Worm (Caenorhabditis elegans): ENCODE data around the gene clec-67.

clec-67 gene

DNA sequence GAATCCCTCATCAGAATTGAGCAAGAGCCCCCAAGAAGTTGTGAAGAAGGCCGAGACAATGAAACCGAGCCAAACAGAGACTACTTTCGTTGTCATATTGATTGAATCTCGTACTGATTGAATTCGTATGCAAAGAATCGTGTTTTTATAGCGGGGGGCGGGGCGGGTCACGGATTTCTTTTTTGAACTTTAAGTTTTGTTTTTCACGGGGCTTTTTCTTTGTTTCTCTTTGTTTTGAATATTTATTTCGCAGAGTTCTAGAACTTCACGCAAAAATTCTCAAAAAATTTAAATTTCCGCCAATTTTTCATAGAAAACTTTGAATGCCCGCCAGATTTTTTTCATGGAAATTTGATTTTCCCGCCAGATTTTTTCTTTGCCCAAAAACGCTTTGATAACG, 34.1 kb downstream of the clec-67 start, which contains the start of gene clec-73:
Gene clec-73 (minus strand): TSS at position 101 of the 400 bp plus-strand sequence.
- TF ChIP-seq unc-62 (GFP tag; optimal IDR thresholded peaks at IDR 0.05), result no peak

DNA sequence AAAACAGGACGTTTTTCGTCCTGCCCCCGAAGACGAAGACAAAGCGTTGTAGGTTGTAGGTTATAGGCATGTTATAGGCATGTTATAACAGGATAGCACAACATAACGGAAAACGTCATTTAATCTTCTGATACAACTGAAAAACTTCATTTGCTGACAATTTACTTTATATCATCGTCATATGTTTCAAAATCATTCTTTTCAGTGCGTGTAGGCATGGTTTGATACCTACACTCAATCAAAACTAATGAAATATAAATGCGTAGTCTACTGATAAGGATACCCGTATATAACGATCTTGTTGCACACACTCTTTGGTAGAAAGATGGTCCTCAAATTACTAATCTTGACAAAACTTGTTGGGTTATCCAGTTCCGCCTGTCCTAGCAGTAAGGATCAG, 34.7 kb downstream of the clec-67 start, which contains the start of gene clec-74:
Gene clec-74 (plus strand): TSS at position 301 of the 400 bp plus-strand sequence.
- TF ChIP-seq unc-62 (GFP tag; optimal IDR thresholded peaks at IDR 0.05), result no peak

DNA sequence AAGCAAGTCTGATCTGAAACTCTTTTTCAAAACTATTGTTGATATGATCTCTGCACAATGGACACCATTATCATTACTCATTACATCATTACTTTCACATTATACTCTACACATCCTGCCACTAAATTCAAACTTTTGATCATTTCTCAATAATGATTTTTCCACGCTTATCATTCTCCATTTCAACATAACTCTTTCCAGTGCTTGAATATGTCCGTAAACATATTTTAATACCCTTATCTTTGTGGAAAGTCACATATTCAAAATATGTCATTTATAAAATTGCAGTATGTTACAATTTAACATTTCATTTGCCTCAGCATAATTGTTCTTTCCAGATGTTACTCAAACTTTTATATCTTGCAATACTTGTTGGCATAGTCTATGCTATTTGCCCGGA, 38.4 kb downstream of the clec-67 start, which contains the start of gene clec-75:
Gene clec-75 (plus strand): TSS at position 339 of the 400 bp plus-strand sequence.
- no peak for TF ChIP-seq unc-62 (GFP tag; optimal IDR thresholded peaks at IDR 0.05)

DNA sequence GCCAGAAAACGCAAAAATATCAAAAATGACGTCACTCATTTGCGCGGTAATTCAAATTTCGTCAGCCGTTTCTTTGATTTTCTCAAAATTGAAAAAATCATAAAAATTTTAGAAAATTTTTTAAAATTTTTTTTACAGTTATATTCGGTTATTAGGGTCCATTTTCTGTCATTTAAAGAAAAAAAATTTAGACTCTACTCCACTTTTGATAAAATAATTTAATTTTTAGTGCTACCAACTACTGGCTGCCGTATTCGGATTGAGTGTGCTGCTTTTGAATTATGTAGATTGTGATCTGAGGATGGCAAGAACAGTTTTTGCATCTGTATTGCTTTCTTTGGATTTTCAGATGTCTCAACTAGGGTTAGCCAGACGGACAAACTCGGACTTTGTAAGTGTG, 40.6 kb downstream of the clec-67 start, which contains the start of gene Y46C8AM.1:
Gene Y46C8AM.1 (plus strand): TSS at position 301 of the 400 bp plus-strand sequence.
- TF ChIP-seq unc-62 (GFP tag; optimal IDR thresholded peaks at IDR 0.05), result no peak

DNA sequence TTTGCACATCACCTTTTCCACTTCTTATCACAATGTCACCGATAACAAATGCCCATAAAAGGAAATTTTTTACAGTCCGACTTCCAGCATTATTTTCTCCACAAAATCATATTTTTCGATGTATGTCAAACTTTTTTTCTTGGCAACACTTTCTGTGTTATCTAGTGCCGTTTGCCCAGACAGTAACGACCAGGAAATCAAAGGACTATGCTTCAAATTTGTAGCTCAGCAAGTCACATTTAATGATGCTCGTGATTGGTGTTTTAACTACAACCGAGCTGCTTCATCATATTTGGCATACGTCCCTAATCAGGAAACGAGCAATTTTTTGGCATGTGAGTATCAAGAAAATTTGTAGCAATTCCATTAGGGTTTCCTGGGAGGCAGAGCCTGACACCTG, 41.5 kb downstream of the clec-67 start:
- TF ChIP-seq unc-62 (GFP tag; optimal IDR thresholded peaks at IDR 0.05), result no peak

DNA sequence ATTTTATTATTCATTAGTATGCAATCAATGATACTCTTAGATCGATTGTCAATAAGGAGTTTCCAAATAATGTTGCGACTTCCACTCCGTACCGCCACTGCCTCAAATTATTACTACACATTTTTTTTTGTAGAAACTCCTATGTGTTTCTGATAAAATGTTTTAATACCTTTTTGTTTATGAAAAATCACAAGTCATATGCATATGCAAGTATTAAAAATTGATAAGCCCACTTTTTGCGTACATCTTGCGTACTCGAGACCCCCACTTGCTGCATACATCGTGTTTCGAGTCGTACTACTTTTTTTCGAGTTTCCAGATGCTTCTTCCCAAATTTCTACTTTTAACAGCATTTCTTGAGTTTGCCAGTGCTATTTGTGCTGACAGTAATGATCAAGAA, 43.0 kb downstream of the clec-67 start, which contains the start of gene clec-76:
Gene clec-76 (plus strand): TSS at position 234 of the 400 bp plus-strand sequence.
- TF ChIP-seq unc-62 (GFP tag; optimal IDR thresholded peaks at IDR 0.05), result no peak

DNA sequence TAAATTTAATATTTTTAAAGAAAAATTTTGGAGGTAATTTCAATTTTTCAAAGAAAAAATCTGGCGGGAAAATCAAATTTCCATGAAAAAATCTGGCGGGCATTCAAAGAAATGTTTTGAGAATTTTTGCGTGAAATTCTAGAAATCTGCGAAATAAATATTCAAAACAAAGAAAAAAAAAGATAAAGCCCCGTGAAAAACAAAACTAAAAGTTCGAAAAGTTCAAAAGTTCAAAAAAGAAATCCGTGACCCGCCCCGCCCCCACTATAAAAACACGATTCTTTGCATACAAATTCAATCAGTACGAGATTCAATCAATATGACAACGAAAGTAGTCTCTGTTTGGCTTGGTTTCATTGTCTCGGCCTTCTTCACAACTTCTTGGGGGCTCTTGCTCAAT, 51.1 kb downstream of the clec-67 start, which contains the start of gene clec-79:
Gene clec-79 (plus strand): TSS at position 301 of the 400 bp plus-strand sequence.
- TF ChIP-seq unc-62 (GFP tag; optimal IDR thresholded peaks at IDR 0.05), result no peak
